Fruit fly (Drosophila melanogaster): Measurements from ENCODE around the gene CG42534.

DNA sequence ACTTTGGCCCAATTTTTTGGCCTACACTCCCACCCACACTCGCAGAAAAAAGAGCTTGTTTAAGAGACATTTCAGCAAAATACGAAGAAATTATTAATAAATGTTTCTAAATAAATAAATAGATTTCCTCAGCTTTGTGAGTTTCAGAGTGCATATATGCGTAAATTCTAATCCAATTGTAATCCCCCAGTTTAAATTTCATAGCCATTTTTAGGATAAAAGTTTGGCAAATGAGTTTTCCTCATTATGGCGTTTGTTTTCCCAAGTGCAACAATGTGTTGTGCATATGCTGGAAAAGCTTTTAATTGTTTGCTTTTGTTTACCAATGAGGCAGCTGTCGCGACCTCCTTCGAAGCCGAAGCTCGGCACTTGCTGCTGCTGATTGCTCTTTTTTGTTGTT, 68.3 kb downstream of the CG42534 start:
- TF ChIP-seq Hr39 (GFP tag; optimal IDR thresholded peaks at IDR 0.05) (no peak), fd59A (GFP tag; optimal IDR thresholded peaks at IDR 0.05) (no peak), Ets96B (tag; optimal IDR thresholded peaks at IDR 0.05) (no peak), CG11902 (GFP tag; optimal IDR thresholded peaks at IDR 0.05) (no peak), CG8119 (GFP tag; IDR thresholded peaks at IDR 0.05) (no peak), Gug (GFP tag; IDR thresholded peaks at IDR 0.05) (no peak)
